Fruit fly (Drosophila melanogaster) whole organism, wandering third instar larva: ENCODE measurements around the gene fwd.
A peak's percentile ranks its signal among the peaks of the same experiment; 100 is the strongest.

Experiments
- Abd-B ChIP-seq: fragments of >200 bp; optimal IDR thresholded peaks from 2 replicates; lab custom pipeline; 2017; ENCODE audit warnings: missing biosample characterization, missing genetic modification characterization
- CG9705 ChIP-seq: fragments of 200-800 bp; sonication (Bioruptor generic); optimal IDR thresholded peaks from 2 replicates; lab custom pipeline; 2018; ENCODE audit warnings: missing biosample characterization, mild to moderate bottlenecking, missing genetic modification characterization
- CrebA ChIP-seq: fragments of 200-800 bp; sonication (Bioruptor generic); optimal IDR thresholded peaks from 2 replicates; lab custom pipeline; 2016; ENCODE audit warnings: missing biosample characterization, mild to moderate bottlenecking, missing genetic modification characterization, borderline replicate concordance
- Dif ChIP-seq: fragments of 200-275, 200-300 bp; sonication (Bioruptor generic); optimal IDR thresholded peaks from 2 replicates; lab custom pipeline; 2018; ENCODE audit warnings: missing biosample characterization, missing genetic modification characterization; ENCODE audit not compliant: partially characterized antibody
- Hr78 ChIP-seq: fragments of >200 bp; optimal IDR thresholded peaks from 2 replicates; lab custom pipeline; 2017; ENCODE audit warnings: missing biosample characterization, missing genetic modification characterization
- Mio ChIP-seq: sonication (Bioruptor generic); optimal IDR thresholded peaks from 2 replicates; lab custom pipeline; 2016; ENCODE audit warnings: missing biosample characterization, missing genetic modification characterization
- N ChIP-seq: fragments of >200 bp; optimal IDR thresholded peaks from 2 replicates; lab custom pipeline; 2018; ENCODE audit warnings: missing biosample characterization, missing external identifiers, missing genetic modification characterization
- OdsH ChIP-seq: fragments of 200-800 bp; sonication (Bioruptor generic); optimal IDR thresholded peaks from 2 replicates; lab custom pipeline; 2016; ENCODE audit warnings: missing biosample characterization, mild to moderate bottlenecking, missing genetic modification characterization
- h ChIP-seq: fragments of 200-800 bp; sonication (Bioruptor generic); optimal IDR thresholded peaks from 3 replicates; lab custom pipeline; 2016; ENCODE audit warnings: missing biosample characterization, mild to moderate bottlenecking, missing genetic modification characterization
- psq ChIP-seq: fragments of 200-800 bp; sonication (Bioruptor generic); optimal IDR thresholded peaks from 3 replicates; lab custom pipeline; 2017; ENCODE audit warnings: missing biosample characterization, mild to moderate bottlenecking, missing genetic modification characterization, moderate library complexity
- tai ChIP-seq: sonication (Bioruptor generic); optimal IDR thresholded peaks from 2 replicates; lab custom pipeline; 2016; ENCODE audit warnings: missing biosample characterization, missing genetic modification characterization
- usp ChIP-seq: fragments of >200 bp; optimal IDR thresholded peaks from 2 replicates; lab custom pipeline; 2017; ENCODE audit warnings: missing biosample characterization, missing genetic modification characterization

DNA sequence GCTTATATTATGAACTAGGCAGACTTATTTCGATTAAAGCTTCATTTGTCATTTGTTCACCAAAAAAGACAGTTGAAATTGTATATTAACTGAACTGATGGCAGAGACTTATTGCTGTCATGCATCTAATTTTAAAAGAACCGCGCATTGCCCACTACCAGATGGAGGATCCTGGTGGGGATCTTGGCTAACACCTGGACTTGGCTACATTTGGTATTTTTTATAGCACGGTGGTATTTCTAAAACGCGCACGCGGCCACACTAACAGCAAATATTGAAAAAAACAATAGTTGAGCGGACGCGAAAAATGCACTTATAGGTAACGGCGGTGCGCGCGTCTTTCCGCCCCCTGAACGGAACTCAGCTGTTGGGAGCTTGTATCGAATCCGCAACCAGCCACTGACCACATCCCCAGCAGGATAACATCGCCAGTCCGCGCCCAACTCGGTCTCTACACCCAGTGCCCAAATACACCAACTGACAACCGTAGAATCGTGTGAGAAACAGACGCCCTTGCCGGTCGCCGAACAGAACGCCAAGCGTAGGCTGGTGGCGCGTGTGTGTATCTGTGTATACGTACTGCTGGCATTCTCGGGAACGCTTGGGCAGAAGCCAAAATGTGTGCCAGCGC, 27.4 kb downstream of the fwd start:
- TF ChIP-seq tai, result no peak
- no peak for TF ChIP-seq Abd-B
- TF ChIP-seq psq (GFP tag; lab: Kevin White, UChicago), result no peak
- no peak for TF ChIP-seq N
- no peak for TF ChIP-seq usp (GFP tag; lab: Kevin White, UChicago)
- no peak for TF ChIP-seq CrebA
- no peak for TF ChIP-seq Hr78 (GFP tag; lab: Kevin White, UChicago)
- TF ChIP-seq Mio (GFP tag; lab: Kevin White, UChicago), result no peak
- TF ChIP-seq h (GFP tag; lab: Kevin White, UChicago), result peak; percentile 35
- no peak for TF ChIP-seq CG9705
- TF ChIP-seq OdsH (GFP tag; lab: Kevin White, UChicago), result no peak
- TF ChIP-seq Dif, result no peak
